Worm (Caenorhabditis elegans): Measurements from ENCODE around the gene Y24D9A.6.
A peak's percentile ranks its signal among the peaks of the same experiment; 100 is the strongest.

Gene Y24D9A.6

ce11 chrIV:4400350-4401326 is at the start of gene Y24D9A.6:
Gene Y24D9A.6 (minus strand): TSS chrIV:4400400.
- TF ChIP-seq blmp-1 (tag; optimal IDR thresholded peaks at IDR 0.05) (peak; percentile 66), unc-62 (GFP tag; optimal IDR thresholded peaks at IDR 0.05) (peak; percentile 23), elt-3 (tag; optimal IDR thresholded peaks at IDR 0.05) (no peak), elt-1 (tag; optimal IDR thresholded peaks at IDR 0.05; ENCODE audit: borderline replicate concordance, insufficient read depth) (peak; percentile 53), nhr-237 (tag; optimal IDR thresholded peaks at IDR 0.05) (peak; percentile 54)

- TF ChIP-seq sptf-1 (tag; optimal IDR thresholded peaks at IDR 0.05) (no peak), ham-2 (GFP tag; optimal IDR thresholded peaks at IDR 0.05) (no peak), elt-1 (tag; optimal IDR thresholded peaks at IDR 0.05; ENCODE audit: borderline replicate concordance, insufficient read depth) (no peak), mep-1 (tag; optimal IDR thresholded peaks at IDR 0.05) (no peak)
Observed at ce11 chrIV:4449843-4450242, 49.6 kb upstream of the Y24D9A.6 start.

ce11 chrIV:4449439-4449838 is 49.2 kb upstream of the Y24D9A.6 start, which contains the start of gene R08C7.12:
Gene R08C7.12 (plus strand): TSS chrIV:4449739.
- TF ChIP-seq zip-8 (tag; optimal IDR thresholded peaks at IDR 0.05) (no peak), blmp-1 (tag; optimal IDR thresholded peaks at IDR 0.05) (no peak), drap-1 (GFP tag; optimal IDR thresholded peaks at IDR 0.05) (no peak), mep-1 (tag; optimal IDR thresholded peaks at IDR 0.05) (no peak), sem-2 (GFP tag; optimal IDR thresholded peaks at IDR 0.05) (no peak), nhr-28 (tag; optimal IDR thresholded peaks at IDR 0.05) (no peak), elt-3 (tag; optimal IDR thresholded peaks at IDR 0.05) (no peak), nhr-237 (tag; optimal IDR thresholded peaks at IDR 0.05) (no peak), elt-1 (tag; optimal IDR thresholded peaks at IDR 0.05; ENCODE audit: borderline replicate concordance, insufficient read depth) (no peak)

ce11 chrIV:4448343-4448742 is 48.1 kb upstream of the Y24D9A.6 start:
- TF ChIP-seq hlh-1 (tag; optimal IDR thresholded peaks at IDR 0.05), result peak; percentile 88
- peak; percentile 62 for TF ChIP-seq ces-1 (GFP tag; optimal IDR thresholded peaks at IDR 0.05)
- no peak for TF ChIP-seq mep-1 (tag; optimal IDR thresholded peaks at IDR 0.05)
- TF ChIP-seq lin-32 (GFP tag; optimal IDR thresholded peaks at IDR 0.05), result peak; percentile 97
- TF ChIP-seq nhr-2 (tag; optimal IDR thresholded peaks at IDR 0.05), result no peak
- peak; percentile 89 for TF ChIP-seq cnd-1 (tag; optimal IDR thresholded peaks at IDR 0.05)
- TF ChIP-seq zip-8 (tag; optimal IDR thresholded peaks at IDR 0.05), result peak; percentile 30

- TF ChIP-seq ceh-43 (GFP tag; optimal IDR thresholded peaks at IDR 0.05) (no peak), unc-39 (tag; optimal IDR thresholded peaks at IDR 0.05) (no peak), lin-13 (tag; optimal IDR thresholded peaks at IDR 0.05) (no peak), mls-2 (tag; optimal IDR thresholded peaks at IDR 0.05) (no peak), nhr-12 (tag; optimal IDR thresholded peaks at IDR 0.05) (no peak), nhr-237 (tag; optimal IDR thresholded peaks at IDR 0.05) (no peak), elt-3 (tag; optimal IDR thresholded peaks at IDR 0.05) (no peak), ceh-39 (tag; optimal IDR thresholded peaks at IDR 0.05) (no peak), M03D4.4 (tag; optimal IDR thresholded peaks at IDR 0.05) (no peak), flh-1 (GFP tag; optimal IDR thresholded peaks at IDR 0.05) (no peak), pha-4 (tag; optimal IDR thresholded peaks at IDR 0.05) (no peak), lsy-2 (tag; optimal IDR thresholded peaks at IDR 0.05) (no peak), ham-2 (GFP tag; optimal IDR thresholded peaks at IDR 0.05) (no peak), drap-1 (GFP tag; optimal IDR thresholded peaks at IDR 0.05) (no peak), tbx-8 (GFP tag; optimal IDR thresholded peaks at IDR 0.05) (no peak), mep-1 (tag; optimal IDR thresholded peaks at IDR 0.05) (no peak), nhr-28 (tag; optimal IDR thresholded peaks at IDR 0.05) (no peak), ztf-11 (tag; optimal IDR thresholded peaks at IDR 0.05) (no peak)
Observed at ce11 chrIV:4447367-4447766, 47.2 kb upstream of the Y24D9A.6 start.

- no peak for TF ChIP-seq nhr-237 (tag; optimal IDR thresholded peaks at IDR 0.05)
- no peak for TF ChIP-seq pha-4 (tag; optimal IDR thresholded peaks at IDR 0.05)
- no peak for TF ChIP-seq elt-3 (tag; optimal IDR thresholded peaks at IDR 0.05)
- no peak for TF ChIP-seq ham-2 (GFP tag; optimal IDR thresholded peaks at IDR 0.05)
- no peak for TF ChIP-seq ztf-11 (tag; optimal IDR thresholded peaks at IDR 0.05)
- no peak for TF ChIP-seq cnd-1 (tag; optimal IDR thresholded peaks at IDR 0.05)
- no peak for TF ChIP-seq unc-62 (GFP tag; optimal IDR thresholded peaks at IDR 0.05)
- TF ChIP-seq ceh-39 (tag; optimal IDR thresholded peaks at IDR 0.05), result no peak
- no peak for TF ChIP-seq nhr-12 (tag; optimal IDR thresholded peaks at IDR 0.05)
Observed at ce11 chrIV:4447284-4447366, 46.9 kb upstream of the Y24D9A.6 start, which contains the start of gene chat-1. Gene chat-1 (plus strand): TSS chrIV:4447331.

All from whole organism, mixed stage, embryonic.